Fruit fly (Drosophila melanogaster) whole organism, embryonic: ENCODE data around the gene CG11912.

Experiments
- CG3838 ChIP-seq: fragments of 200-800 bp; sonication (Bioruptor generic); optimal IDR thresholded peaks from 3 replicates; lab custom pipeline; 2016; ENCODE audit warnings: missing biosample characterization, missing genetic modification characterization
- CG4360 ChIP-seq: fragments of 200-800 bp; sonication (Bioruptor generic); IDR thresholded peaks from 2 replicates; pipeline ENCODE4 v1.3.6; 2022; ENCODE audit warnings: missing biosample characterization, missing genetic modification characterization
- CG7839 ChIP-seq: fragments of 200-800 bp; sonication (Bioruptor generic); optimal IDR thresholded peaks from 3 replicates; lab custom pipeline; 2018; ENCODE audit warnings: missing biosample characterization, mild to moderate bottlenecking, missing genetic modification characterization, moderate library complexity
- Drgx ChIP-seq: fragments of 200-800 bp; sonication (Bioruptor generic); IDR thresholded peaks from 2 replicates; pipeline ENCODE4 v1.3.6; 2022; ENCODE audit warnings: missing biosample characterization, missing genetic modification characterization
- Elba2 ChIP-seq: fragments of 200-800 bp; sonication (Bioruptor generic); optimal IDR thresholded peaks from 3 replicates; lab custom pipeline; 2016; ENCODE audit warnings: missing biosample characterization, missing genetic modification characterization
- Gug ChIP-seq: fragments of 200-800 bp; sonication (Bioruptor generic); IDR thresholded peaks from 4 replicates; pipeline ENCODE4 v1.3.6; 2022; ENCODE audit warnings: missing biosample characterization, missing genetic modification characterization
- HLH54F ChIP-seq: fragments of 200-800 bp; sonication (Bioruptor generic); optimal IDR thresholded peaks from 3 replicates; lab custom pipeline; 2016; ENCODE audit warnings: missing biosample characterization, missing genetic modification characterization
- Hr51 ChIP-seq, 2 experiments: fragments of 200-800 bp; sonication (Bioruptor generic); optimal IDR thresholded peaks; 2 replicates in 1 of 2; 3 replicates in 1 of 2; lab custom pipeline; 2016 to 2018; ENCODE audit warnings: missing biosample characterization in 2 of 2, missing genetic modification characterization in 2 of 2, mild to moderate bottlenecking in 1 of 2, moderate library complexity in 1 of 2
- Hr78 ChIP-seq, 2 experiments: fragments of 200-800 bp in 1 of 2; fragments of >200 bp in 1 of 2; sonication (Bioruptor generic) in 1 of 2; optimal IDR thresholded peaks; 2 replicates each; lab custom pipeline; 2017 to 2019; ENCODE audit warnings: missing biosample characterization in 2 of 2, missing genetic modification characterization in 2 of 2, mild to moderate bottlenecking in 1 of 2, moderate library complexity in 1 of 2

- peak in 1 of 2 experiments; percentile 14 for TF ChIP-seq Hr51 (GFP tag; optimal IDR thresholded peaks at IDR 0.05; lab: Kevin White, UChicago)
- no peak for TF ChIP-seq CG3838 (GFP tag; lab: Kevin White, UChicago)
- no peak for TF ChIP-seq Gug (GFP tag; lab: Robert Waterston, UW)
- TF ChIP-seq Hr78 (GFP tag; optimal IDR thresholded peaks at IDR 0.05; lab: Kevin White, UChicago): no peak
- no peak for TF ChIP-seq CG4360 (GFP tag; lab: Robert Waterston, UW)
- no peak for TF ChIP-seq Elba2 (GFP tag; lab: Kevin White, UChicago)
- no peak for TF ChIP-seq Drgx
- peak; percentile 33 for TF ChIP-seq CG7839 (tag; lab: Kevin White, UChicago)
- peak; percentile 18 for TF ChIP-seq HLH54F (GFP tag; lab: Kevin White, UChicago)
Observed at dm6 chr2L:309177-309576, 9.9 kb downstream of the CG11912 start.
